Fruit fly (Drosophila melanogaster) whole organism, embryonic: Measurements from ENCODE around the gene mRpS14.

Experiments used
- Bdp1 ChIP-seq: fragments of 200-800 bp; sonication (Bioruptor generic); optimal IDR thresholded peaks from 3 replicates; lab custom pipeline; 2016; ENCODE audit warnings: missing biosample characterization, missing genetic modification characterization
- CG1024 ChIP-seq: fragments of 200-800 bp; sonication (Bioruptor generic); IDR thresholded peaks from 2 replicates; pipeline ENCODE4 v1.3.6; 2022; ENCODE audit warnings: missing biosample characterization, missing genetic modification characterization
- CG10543 ChIP-seq: fragments of 200-800 bp; sonication (Bioruptor generic); optimal IDR thresholded peaks from 3 replicates; lab custom pipeline; 2017; ENCODE audit warnings: missing biosample characterization, mild to moderate bottlenecking, missing genetic modification characterization, moderate library complexity
- CG11398 ChIP-seq: fragments of 200-800 bp; sonication (Bioruptor generic); optimal IDR thresholded peaks from 2 replicates; lab custom pipeline; 2016; ENCODE audit warnings: missing biosample characterization, missing genetic modification characterization
- CG11456 ChIP-seq: fragments of 200-800 bp; sonication (Bioruptor generic); IDR thresholded peaks from 3 replicates; pipeline ENCODE4 v1.3.6; 2022; ENCODE audit warnings: missing biosample characterization, missing genetic modification characterization
- CG12219 ChIP-seq: fragments of 200-800 bp; sonication (Bioruptor generic); optimal IDR thresholded peaks from 3 replicates; lab custom pipeline; 2018; ENCODE audit warnings: missing biosample characterization, mild to moderate bottlenecking, missing genetic modification characterization
- CG12299 ChIP-seq: fragments of 200-800 bp; sonication (Bioruptor generic); optimal IDR thresholded peaks from 2 replicates; lab custom pipeline; 2018; ENCODE audit warnings: missing biosample characterization, mild to moderate bottlenecking, missing genetic modification characterization
- CG14441 ChIP-seq: fragments of 200-800 bp; sonication (Bioruptor generic); IDR thresholded peaks from 2 replicates; pipeline ENCODE4 v1.3.6; 2022; ENCODE audit warnings: missing biosample characterization, missing genetic modification characterization
- CG1529 ChIP-seq: fragments of 200-800 bp; sonication (Bioruptor generic); optimal IDR thresholded peaks from 3 replicates; lab custom pipeline; 2018; ENCODE audit warnings: missing biosample characterization, missing genetic modification characterization
- CG16815 ChIP-seq: fragments of 200-800 bp; sonication (Bioruptor generic); optimal IDR thresholded peaks from 3 replicates; lab custom pipeline; 2017; ENCODE audit warnings: missing biosample characterization, mild to moderate bottlenecking, missing genetic modification characterization
- CG18599 ChIP-seq: fragments of 200-800 bp; sonication (Bioruptor generic); optimal IDR thresholded peaks from 3 replicates; lab custom pipeline; 2017; ENCODE audit warnings: missing biosample characterization, missing genetic modification characterization, mild to moderate bottlenecking, moderate library complexity, missing genetic modification reagents
- CG18764 ChIP-seq: fragments of 200-800 bp; sonication (Bioruptor generic); optimal IDR thresholded peaks from 3 replicates; lab custom pipeline; 2016; ENCODE audit warnings: missing biosample characterization, missing genetic modification characterization
- CG34422 ChIP-seq: fragments of 200-800 bp; sonication (Bioruptor generic); IDR thresholded peaks from 3 replicates; pipeline ENCODE4 v1.3.6; 2022; ENCODE audit warnings: missing biosample characterization, missing genetic modification characterization
- CG3995 ChIP-seq: fragments of 200-800 bp; sonication (Bioruptor generic); optimal IDR thresholded peaks from 3 replicates; lab custom pipeline; 2016; ENCODE audit warnings: missing biosample characterization, missing genetic modification characterization
- CG9727 ChIP-seq: fragments of 200-800 bp; sonication (Bioruptor generic); optimal IDR thresholded peaks from 3 replicates; lab custom pipeline; 2017; ENCODE audit warnings: missing biosample characterization, mild to moderate bottlenecking, missing genetic modification characterization
- Deaf1 ChIP-seq: fragments of 200-800 bp; optimal IDR thresholded peaks from 3 replicates; lab custom pipeline; 2019; ENCODE audit warnings: missing biosample characterization, mild to moderate bottlenecking, missing genetic modification characterization, moderate library complexity
- Dref ChIP-seq: fragments of 200-800 bp; sonication (Bioruptor generic); IDR thresholded peaks from 2 replicates; pipeline ENCODE4 v1.3.6; 2022; ENCODE audit warnings: missing biosample characterization, missing genetic modification characterization
- Drgx ChIP-seq: fragments of 200-800 bp; sonication (Bioruptor generic); IDR thresholded peaks from 2 replicates; pipeline ENCODE4 v1.3.6; 2022; ENCODE audit warnings: missing biosample characterization, missing genetic modification characterization
- ERR ChIP-seq: fragments of 200-800 bp; sonication (Bioruptor generic); optimal IDR thresholded peaks from 2 replicates; lab custom pipeline; 2016; ENCODE audit warnings: missing biosample characterization, missing genetic modification characterization
- Fer2 ChIP-seq: fragments of 200-800 bp; sonication (Bioruptor generic); optimal IDR thresholded peaks from 2 replicates; lab custom pipeline; 2018; ENCODE audit warnings: missing biosample characterization, mild to moderate bottlenecking, missing genetic modification characterization, moderate library complexity
- Jarid2 ChIP-seq: fragments of 200-800 bp; sonication (Bioruptor generic); optimal IDR thresholded peaks from 3 replicates; lab custom pipeline; 2017; ENCODE audit warnings: mild to moderate bottlenecking, missing biosample characterization, missing genetic modification reagents, missing genetic modification characterization
- Lhr ChIP-seq: fragments of 200-800 bp; sonication (Bioruptor generic); optimal IDR thresholded peaks from 3 replicates; lab custom pipeline; 2017; ENCODE audit warnings: mild to moderate bottlenecking, missing biosample characterization, missing genetic modification reagents, missing genetic modification characterization
- Mrtf ChIP-seq: fragments of 200-800 bp; sonication (Bioruptor generic); IDR thresholded peaks from 3 replicates; pipeline ENCODE4 v1.3.6; 2022; ENCODE audit warnings: missing biosample characterization, missing genetic modification characterization
- NC2β ChIP-seq: fragments of 200-800 bp; sonication (Bioruptor generic); optimal IDR thresholded peaks from 2 replicates; lab custom pipeline; 2016; ENCODE audit warnings: missing biosample characterization, missing genetic modification characterization
- PHDP ChIP-seq: fragments of 200-800 bp; sonication (Bioruptor generic); optimal IDR thresholded peaks from 3 replicates; lab custom pipeline; 2018; ENCODE audit warnings: missing biosample characterization, mild to moderate bottlenecking, missing genetic modification characterization, moderate library complexity
- Taf1 ChIP-seq: fragments of 200-800 bp; sonication (Bioruptor generic); IDR thresholded peaks from 2 replicates; pipeline ENCODE4 v1.3.6; 2022; ENCODE audit warnings: missing biosample characterization, missing genetic modification characterization
- Tbp ChIP-seq: fragments of >200 bp; optimal IDR thresholded peaks from 2 replicates; lab custom pipeline; 2018; ENCODE audit warnings: missing biosample characterization, missing genetic modification characterization
- YL-1 ChIP-seq: fragments of 200-800 bp; sonication (Bioruptor generic); optimal IDR thresholded peaks from 3 replicates; lab custom pipeline; 2017; ENCODE audit warnings: missing biosample characterization, mild to moderate bottlenecking, missing genetic modification characterization
- ap ChIP-seq: fragments of 200-800 bp; sonication (Bioruptor generic); IDR thresholded peaks from 2 replicates; pipeline ENCODE4 v1.3.6; 2022; ENCODE audit warnings: missing biosample characterization, missing genetic modification characterization
- ara ChIP-seq: fragments of 200-800 bp; sonication (Bioruptor generic); IDR thresholded peaks from 2 replicates; pipeline ENCODE4 v1.3.6; 2022; ENCODE audit warnings: missing biosample characterization, missing genetic modification characterization
- ase ChIP-seq: fragments of 200-800 bp; sonication (Bioruptor generic); IDR thresholded peaks from 3 replicates; pipeline ENCODE4 v1.3.6; 2022; ENCODE audit warnings: missing biosample characterization, missing genetic modification characterization
- caup ChIP-seq: fragments of 200-800 bp; sonication (Bioruptor generic); optimal IDR thresholded peaks from 3 replicates; lab custom pipeline; 2017; ENCODE audit warnings: missing biosample characterization, mild to moderate bottlenecking, missing genetic modification characterization, moderate library complexity; ENCODE audit not compliant: severe bottlenecking
- gcm ChIP-seq: fragments of 200-800 bp; sonication (Bioruptor generic); optimal IDR thresholded peaks from 2 replicates; lab custom pipeline; 2019; ENCODE audit warnings: missing biosample characterization, mild to moderate bottlenecking, missing genetic modification characterization, moderate library complexity
- gcm2 ChIP-seq: fragments of 200-800 bp; sonication (Bioruptor generic); optimal IDR thresholded peaks from 2 replicates; lab custom pipeline; 2016; ENCODE audit warnings: missing biosample characterization, missing genetic modification characterization
- h ChIP-seq: fragments of >200 bp; optimal IDR thresholded peaks from 2 replicates; lab custom pipeline; 2017
- hb ChIP-seq: fragments of 200-800 bp; sonication (Bioruptor generic); IDR thresholded peaks from 3 replicates; pipeline ENCODE4 v1.3.6; 2022; ENCODE audit warnings: missing biosample characterization, missing genetic modification characterization; ENCODE audit not compliant: partially characterized antibody
- hbn ChIP-seq: fragments of 200-800 bp; sonication (Bioruptor generic); IDR thresholded peaks from 2 replicates; pipeline ENCODE4 v1.3.6; 2022; ENCODE audit warnings: missing biosample characterization, missing genetic modification characterization; ENCODE audit not compliant: partially characterized antibody
- hkb ChIP-seq, 2 experiments: fragments of 200-800 bp in 1 of 2; fragments of >200 bp in 1 of 2; sonication (Bioruptor generic) in 1 of 2; IDR thresholded peaks in 1 of 2; optimal IDR thresholded peaks in 1 of 2; 2 replicates each; pipeline versions ENCODE4 v1.3.6 to Lab custom; 2017 to 2022; ENCODE audit warnings: missing biosample characterization in 1 of 2, missing genetic modification characterization in 1 of 2
- jigr1 ChIP-seq: fragments of 200-800 bp; sonication (Bioruptor generic); IDR thresholded peaks from 3 replicates; pipeline ENCODE4 v1.3.6; 2022; ENCODE audit warnings: missing biosample characterization, missing genetic modification characterization
- jing ChIP-seq: fragments of 200-800 bp; sonication (Bioruptor generic); optimal IDR thresholded peaks from 2 replicates; lab custom pipeline; 2018; ENCODE audit warnings: missing biosample characterization, mild to moderate bottlenecking, missing genetic modification characterization
- lmd ChIP-seq: fragments of 200-800 bp; sonication (Bioruptor generic); IDR thresholded peaks from 2 replicates; pipeline ENCODE4 v1.3.6; 2022; ENCODE audit warnings: missing biosample characterization, missing genetic modification characterization
- pb ChIP-seq: fragments of 200-800 bp; sonication (Bioruptor generic); optimal IDR thresholded peaks from 3 replicates; lab custom pipeline; 2016; ENCODE audit warnings: missing biosample characterization, missing genetic modification characterization
- pros ChIP-seq: fragments of 200-800 bp; sonication (Bioruptor generic); optimal IDR thresholded peaks from 3 replicates; lab custom pipeline; 2019; ENCODE audit warnings: missing biosample characterization, mild to moderate bottlenecking, missing genetic modification characterization, moderate library complexity
- run ChIP-seq: fragments of 200-800 bp; sonication (Bioruptor generic); optimal IDR thresholded peaks from 3 replicates; lab custom pipeline; 2018; ENCODE audit warnings: missing biosample characterization, mild to moderate bottlenecking, missing genetic modification characterization
- sc ChIP-seq, 3 experiments: fragments of >200 bp in 2 of 3; fragments of 200-800 bp in 1 of 3; sonication (Bioruptor generic) in 1 of 3; optimal IDR thresholded peaks; 2 replicates in 2 of 3; 3 replicates in 1 of 3; lab custom pipeline; 2017; ENCODE audit warnings: mild to moderate bottlenecking in 1 of 3, missing biosample characterization in 1 of 3, missing genetic modification characterization in 1 of 3, missing genetic modification reagents in 1 of 3
- slou ChIP-seq: fragments of 200-800 bp; sonication (Bioruptor generic); optimal IDR thresholded peaks from 3 replicates; lab custom pipeline; 2016; ENCODE audit warnings: missing biosample characterization, missing genetic modification characterization
- tll ChIP-seq, 2 experiments: fragments of 200-800 bp in 1 of 2; fragments of >200 bp in 1 of 2; sonication (Bioruptor generic) in 1 of 2; optimal IDR thresholded peaks; 2 replicates each; lab custom pipeline; 2017 to 2019; ENCODE audit warnings: missing biosample characterization in 2 of 2, missing genetic modification characterization in 2 of 2, mild to moderate bottlenecking in 1 of 2, moderate library complexity in 1 of 2
- tx ChIP-seq: fragments of 200-800 bp; sonication (Bioruptor generic); optimal IDR thresholded peaks from 2 replicates; lab custom pipeline; 2016; ENCODE audit warnings: missing biosample characterization, missing genetic modification characterization

mRpS14 gene

DNA sequence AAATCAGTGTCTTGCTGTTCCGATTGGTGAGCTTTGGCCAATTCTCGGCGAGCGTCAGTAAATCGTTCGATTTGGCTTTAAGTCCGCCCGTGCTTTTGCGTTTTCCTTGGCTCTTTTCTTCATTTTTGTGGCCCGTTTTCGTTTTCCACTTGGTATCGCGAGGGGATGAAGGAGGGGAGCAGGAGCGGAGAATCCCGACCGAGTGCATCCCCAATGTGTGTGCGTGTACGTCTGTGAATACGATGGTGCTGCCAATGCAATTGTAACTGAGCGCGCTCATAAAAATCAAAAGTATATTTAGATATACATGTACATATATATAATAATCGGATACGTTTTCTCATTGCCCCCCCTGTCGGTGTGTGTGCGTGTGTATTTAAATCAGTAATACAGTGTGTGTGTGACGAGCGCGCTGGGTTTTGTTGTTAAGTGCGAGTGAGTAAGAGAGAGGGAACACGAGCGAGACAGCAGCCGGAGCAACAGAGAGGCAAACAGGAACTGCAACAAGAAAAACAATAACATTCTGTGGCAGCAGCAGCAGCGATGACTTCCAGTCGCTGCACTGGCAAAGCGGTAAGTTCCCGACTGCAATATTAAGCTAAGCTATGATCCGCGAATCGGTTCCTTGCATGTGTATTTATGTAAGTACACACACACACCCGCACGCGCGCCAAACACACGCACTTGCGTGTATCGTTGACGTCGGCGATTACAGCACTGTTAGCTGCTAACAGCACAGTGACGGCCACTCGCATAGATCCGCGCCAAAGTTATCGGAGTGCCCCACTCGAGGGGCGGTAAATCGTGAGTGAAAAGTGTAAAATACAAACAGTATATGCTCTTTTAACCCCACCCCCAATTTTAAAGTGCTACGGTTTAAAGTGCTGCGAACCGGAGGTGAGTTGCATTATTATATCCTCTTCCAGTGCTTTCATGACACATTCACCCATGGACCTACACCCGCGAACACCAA lies 15.9 kb upstream of the mRpS14 start (continued):
- TF ChIP-seq ara (GFP tag; lab: Robert Waterston, UW) (no peak), CG3995 (GFP tag; lab: Kevin White, UChicago) (no peak), Bdp1 (GFP tag; lab: Kevin White, UChicago) (peak; percentile 54), CG10543 (GFP tag; lab: Kevin White, UChicago) (peak; percentile 56), h (lab: Kevin White, UChicago) (no peak), CG1024 (no peak), Taf1 (no peak; the same call in 1 of the 2 replicates), gcm (GFP tag; lab: Kevin White, UChicago) (peak; percentile 2), CG34422 (GFP tag; lab: Robert Waterston, UW) (no peak; the same call in 1 of the 3 replicates), CG18599 (GFP tag; lab: Kevin White, UChicago) (peak; percentile 79), CG14441 (GFP tag; lab: Robert Waterston, UW) (peak; percentile 70), Drgx (peak; percentile 79), CG1529 (GFP tag; lab: Kevin White, UChicago) (peak; percentile 25), YL-1 (GFP tag; lab: Kevin White, UChicago) (no peak), PHDP (peak; percentile 52), tll (GFP tag; optimal IDR thresholded peaks at IDR 0.05; lab: Kevin White, UChicago) (no peak), CG12219 (GFP tag; lab: Kevin White, UChicago) (peak; percentile 67), Tbp (GFP tag; lab: Kevin White, UChicago) (no peak), ase (GFP tag; lab: Robert Waterston, UW) (no peak), lmd (GFP tag; lab: Robert Waterston, UW) (peak; percentile 68), hb (GFP tag; lab: Robert Waterston, UW) (no peak), gcm2 (GFP tag; lab: Kevin White, UChicago) (peak; percentile 39), jing (no peak), CG18764 (no peak), caup (GFP tag; lab: Kevin White, UChicago) (peak; percentile 75), CG11398 (GFP tag; lab: Kevin White, UChicago) (peak; percentile 7), run (no peak), sc (optimal IDR thresholded peaks at IDR 0.05; lab: Kevin White, UChicago) (no peak), sc (GFP tag; optimal IDR thresholded peaks at IDR 0.05; lab: Kevin White, UChicago) (no peak), pros (GFP tag; lab: Kevin White, UChicago) (no peak), jigr1 (GFP tag; lab: Robert Waterston, UW) (0 out of 3 replicates have a peak, but pooled peaks have one; percentile 23), ap (GFP tag; lab: Robert Waterston, UW) (peak; percentile 56), CG9727 (peak; percentile 59), CG12299 (tag; lab: Kevin White, UChicago) (peak; percentile 56), Lhr (GFP tag; lab: Kevin White, UChicago) (no peak), ERR (GFP tag; lab: Kevin White, UChicago) (peak; percentile 42), Dref (GFP tag; lab: Robert Waterston, UW) (no peak), tx (GFP tag; lab: Kevin White, UChicago) (peak; percentile 34), CG16815 (peak; percentile 22), Fer2 (peak; percentile 28), slou (no peak), Deaf1 (tag; lab: Kevin White, UChicago) (no peak), Mrtf (GFP tag; lab: Robert Waterston, UW) (peak; percentile 59), hbn (no peak), Jarid2 (GFP tag; lab: Kevin White, UChicago) (no peak), NC2β (no peak), pb (GFP tag; lab: Kevin White, UChicago) (peak; percentile 54), CG11456 (GFP tag; lab: Robert Waterston, UW) (peak; percentile 79), hkb (optimal IDR thresholded peaks at IDR 0.05; lab: Kevin White, UChicago) (no peak), hkb (GFP tag; IDR thresholded peaks at IDR 0.05; lab: Robert Waterston, UW) (peak; percentile 60; the same call in 1 of the 2 replicates)
